Fruit fly (Drosophila melanogaster): ENCODE data around the gene CG12985.

DNA sequence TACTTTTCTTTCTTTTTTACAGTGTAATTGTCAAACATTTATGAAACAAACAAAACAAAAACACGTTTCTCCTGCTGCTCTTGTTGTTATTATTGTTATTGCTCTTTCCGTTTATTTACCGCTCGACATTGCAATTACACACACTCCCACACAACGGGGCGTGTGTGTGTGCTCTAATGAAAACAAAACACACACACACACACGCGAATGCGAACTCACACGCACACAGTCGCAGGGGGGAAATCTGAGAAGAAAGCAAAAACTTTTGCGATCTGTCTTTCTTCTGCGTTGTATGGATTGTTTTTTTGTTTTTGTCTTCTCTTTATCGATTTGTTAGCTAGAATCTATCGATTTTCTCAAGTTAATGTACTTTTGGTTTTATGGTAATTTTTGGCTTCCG lies 5.5 kb upstream of the CG12985 start:
- TF ChIP-seq stwl (tag; optimal IDR thresholded peaks at IDR 0.05) (no peak), CG6254 (GFP tag; optimal IDR thresholded peaks at IDR 0.05) (no peak), h (optimal IDR thresholded peaks at IDR 0.05) (no peak), trem (tag; optimal IDR thresholded peaks at IDR 0.05) (no peak), CG1602 (GFP tag; optimal IDR thresholded peaks at IDR 0.05) (no peak), CG8478 (optimal IDR thresholded peaks at IDR 0.05) (no peak), Dad (GFP tag; optimal IDR thresholded peaks at IDR 0.05) (no peak), ap (GFP tag; IDR thresholded peaks at IDR 0.05) (no peak), YL-1 (GFP tag; optimal IDR thresholded peaks at IDR 0.05) (no peak), gro (GFP tag; optimal IDR thresholded peaks at IDR 0.05) (no peak), Ptx1 (GFP tag; IDR thresholded peaks at IDR 0.05) (no peak), CG4404 (GFP tag; IDR thresholded peaks at IDR 0.05) (no peak), ERR (GFP tag; optimal IDR thresholded peaks at IDR 0.05) (no peak)

All from whole organism, embryonic.